Fruit fly (Drosophila melanogaster): ENCODE results near the gene Mur29B.
A peak's percentile ranks its signal among the peaks of the same experiment; 100 is the strongest.

The Mur29B gene

DNA sequence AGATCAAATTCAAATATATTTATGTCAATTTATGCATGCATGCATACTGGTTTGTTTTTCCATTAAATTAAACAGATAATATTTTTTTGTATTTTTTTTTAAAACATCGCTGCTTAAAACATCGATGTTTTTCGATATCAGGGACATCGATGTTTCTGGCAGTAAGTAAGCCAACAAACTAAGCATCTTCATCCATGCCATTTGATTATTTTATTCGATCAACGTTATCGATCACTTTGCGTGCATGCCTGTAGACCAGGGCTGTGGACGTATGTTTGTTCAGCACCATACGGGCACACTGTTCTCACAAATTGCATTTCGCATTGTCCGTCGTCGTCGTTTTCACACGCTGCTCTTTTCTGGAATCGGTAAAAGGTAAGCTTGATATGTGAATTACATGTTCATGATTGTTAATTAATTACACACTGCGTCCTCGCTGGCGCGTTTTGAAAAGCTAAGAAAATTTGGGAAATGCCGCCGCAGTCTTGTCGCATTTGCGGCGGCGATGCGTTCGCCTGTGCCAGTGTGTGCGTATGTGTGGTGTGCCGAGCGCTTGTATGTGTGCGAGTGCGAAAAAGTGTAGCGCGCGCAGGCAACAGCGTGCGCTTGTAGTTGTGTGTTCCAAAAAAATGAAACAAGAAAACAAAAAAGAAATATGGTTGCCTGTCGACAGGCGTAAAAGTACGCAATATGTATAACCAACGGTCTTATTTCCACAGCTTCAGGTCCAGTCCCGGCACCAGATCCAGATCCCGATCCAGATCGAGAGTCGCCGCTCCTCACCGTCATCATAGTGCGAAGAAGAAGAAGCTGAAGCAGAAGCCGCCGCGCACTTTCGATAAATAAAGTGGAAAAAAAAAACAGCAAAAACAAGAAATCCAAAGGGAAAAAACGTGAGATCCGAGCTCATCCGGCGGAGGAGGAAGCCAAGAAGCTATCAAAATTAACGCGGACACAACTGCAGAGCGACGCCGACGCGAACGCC lies 51.6 kb downstream of the Mur29B start, which contains the start of gene emb (continued):
- TF ChIP-seq ato (GFP tag; IDR thresholded peaks at IDR 0.05; ENCODE audit: partially characterized antibody) (peak; percentile 99), HmgD (GFP tag; optimal IDR thresholded peaks at IDR 0.05) (peak; percentile 90), CG3065 (GFP tag; optimal IDR thresholded peaks at IDR 0.05) (no peak), CG4328 (GFP tag; optimal IDR thresholded peaks at IDR 0.05) (peak; percentile 40), lilli (GFP tag; optimal IDR thresholded peaks at IDR 0.05) (peak; percentile 67), aop (GFP tag; IDR thresholded peaks at IDR 0.05) (0 out of 2 replicates have a peak, but pooled peaks have one; percentile 30), Dek (tag; optimal IDR thresholded peaks at IDR 0.05) (no peak), CG2199 (GFP tag; IDR thresholded peaks at IDR 0.05) (no peak), CG12299 (tag; optimal IDR thresholded peaks at IDR 0.05) (no peak), CG8924 (tag; optimal IDR thresholded peaks at IDR 0.05) (peak; percentile 44), ewg (GFP tag; optimal IDR thresholded peaks at IDR 0.05) (peak; percentile 53), CG32767 (GFP tag; IDR thresholded peaks at IDR 0.05) (no peak), Hr51 (GFP tag; optimal IDR thresholded peaks at IDR 0.05) (peak in 1 of 2 experiments; percentile 15), NK7.1 (GFP tag; optimal IDR thresholded peaks at IDR 0.05) (no peak), gce (GFP tag; IDR thresholded peaks at IDR 0.05) (no peak), Gug (GFP tag; IDR thresholded peaks at IDR 0.05) (no peak), Drgx (GFP tag; IDR thresholded peaks at IDR 0.05) (peak; percentile 39; the same call in 1 of the 2 replicates), CG7556 (GFP tag; optimal IDR thresholded peaks at IDR 0.05) (no peak), sug (tag; optimal IDR thresholded peaks at IDR 0.05) (no peak), CkIIα-i1 (GFP tag; IDR thresholded peaks at IDR 0.05) (no peak), onecut (GFP tag; IDR thresholded peaks at IDR 0.05) (peak; percentile 1; the same call in 1 of the 2 replicates), nerfin-1 (tag; optimal IDR thresholded peaks at IDR 0.05) (peak; percentile 89), jigr1 (GFP tag; IDR thresholded peaks at IDR 0.05) (peak; percentile 57; the same call in 1 of the 3 replicates), Taf1 (GFP tag; IDR thresholded peaks at IDR 0.05) (0 out of 2 replicates have a peak, but pooled peaks have one; percentile 24), Atf3 (GFP tag; optimal IDR thresholded peaks at IDR 0.05) (no peak), CG31365 (tag; optimal IDR thresholded peaks at IDR 0.05) (no peak), CG9797 (GFP tag; optimal IDR thresholded peaks at IDR 0.05) (peak; percentile 94), hbn (GFP tag; IDR thresholded peaks at IDR 0.05; ENCODE audit: partially characterized antibody) (peak; percentile 80), CG13624 (GFP tag; optimal IDR thresholded peaks at IDR 0.05) (peak; percentile 42), Hsf (GFP tag; optimal IDR thresholded peaks at IDR 0.05) (peak; percentile 40), eyg (GFP tag; optimal IDR thresholded peaks at IDR 0.05) (peak; percentile 29), HLH3B (GFP tag; IDR thresholded peaks at IDR 0.05) (no peak), CG3847 (GFP tag; IDR thresholded peaks at IDR 0.05) (peak; percentile 59), CG14441 (GFP tag; IDR thresholded peaks at IDR 0.05) (peak; percentile 30; the same call in 1 of the 2 replicates), Trl (optimal IDR thresholded peaks at IDR 0.05) (no peak), Trl (GFP tag; optimal IDR thresholded peaks at IDR 0.05) (peak; percentile 50), CG8089 (GFP tag; optimal IDR thresholded peaks at IDR 0.05) (peak; percentile 43), CG4360 (GFP tag; IDR thresholded peaks at IDR 0.05) (no peak), CG13894 (tag; optimal IDR thresholded peaks at IDR 0.05) (no peak), CG7745 (tag; optimal IDR thresholded peaks at IDR 0.05) (no peak), bcd (GFP tag; optimal IDR thresholded peaks at IDR 0.05) (peak; percentile 68), p53 (GFP tag; optimal IDR thresholded peaks at IDR 0.05) (peak; percentile 4), Blimp-1 (GFP tag; optimal IDR thresholded peaks at IDR 0.05) (no peak), CG2875 (GFP tag; optimal IDR thresholded peaks at IDR 0.05) (no peak), D19A (tag; optimal IDR thresholded peaks at IDR 0.05) (peak; percentile 19), gsb (GFP tag; IDR thresholded peaks at IDR 0.05) (no peak), CG5245 (GFP tag; optimal IDR thresholded peaks at IDR 0.05) (no peak), CG18262 (tag; optimal IDR thresholded peaks at IDR 0.05) (peak; percentile 42), CG12236 (GFP tag; optimal IDR thresholded peaks at IDR 0.05) (peak; percentile 38)
